Fruit fly (Drosophila melanogaster): ENCODE measurements around the gene Teh3.

dm6 chr3L:4220679-4221078 lies 36.2 kb upstream of the Teh3 start:
- TF ChIP-seq CG8478 (optimal IDR thresholded peaks at IDR 0.05) (no peak), CTCF (optimal IDR thresholded peaks at IDR 0.05) (no peak)

All from S2 (cell line).